Fruit fly (Drosophila melanogaster) whole organism: Measurements from ENCODE around the gene cyr.

ENCODE experiments used
- CG8478 ChIP-seq: fragments of >200 bp; optimal IDR thresholded peaks from 2 replicates; lab custom pipeline; 2018; ENCODE audit warnings: inconsistent platforms
- Dll ChIP-seq: fragments of >200 bp; optimal IDR thresholded peaks from 2 replicates; lab custom pipeline; 2017
- EcR ChIP-seq, 2 experiments: fragments of >200 bp; optimal IDR thresholded peaks; 2 replicates each; lab custom pipeline; 2017; ENCODE audit warnings: missing biosample characterization in 2 of 2, missing genetic modification characterization in 2 of 2, missing genetic modification reagents in 2 of 2
- pan ChIP-seq: fragments of >200 bp; optimal IDR thresholded peaks from 2 replicates; lab custom pipeline; 2017
- psq ChIP-seq: fragments of >200 bp; optimal IDR thresholded peaks from 2 replicates; lab custom pipeline; 2017
- usp ChIP-seq: fragments of >200 bp; optimal IDR thresholded peaks from 2 replicates; lab custom pipeline; 2017; ENCODE audit warnings: missing biosample characterization, missing genetic modification characterization, mixed read lengths

cyr gene

dm6 chrX:8092893-8093721, 42.4 kb downstream of the cyr start:
- no peak for TF ChIP-seq psq (lab: Kevin White, UChicago)
- TF ChIP-seq EcR (GFP tag; optimal IDR thresholded peaks at IDR 0.05; lab: Kevin White, UChicago): peak; percentile 81 to 84

- TF ChIP-seq Dll (peak; percentile 85), EcR (GFP tag; optimal IDR thresholded peaks at IDR 0.05; lab: Kevin White, UChicago) (no peak)
Measured at dm6 chrX:8092075-8092682, 43.3 kb downstream of the cyr start.

- peak; percentile 13 for TF ChIP-seq Dll
- no peak for TF ChIP-seq pan (lab: Kevin White, UChicago)
Measured at dm6 chrX:8091017-8091620, 44.4 kb downstream of the cyr start.

- no peak for TF ChIP-seq usp (GFP tag; lab: Kevin White, UChicago)
- TF ChIP-seq pan (lab: Kevin White, UChicago): no peak
- no peak for TF ChIP-seq EcR (GFP tag; optimal IDR thresholded peaks at IDR 0.05; lab: Kevin White, UChicago)
- no peak for TF ChIP-seq Dll
- no peak for TF ChIP-seq CG8478 (lab: Kevin White, UChicago)
- TF ChIP-seq psq (lab: Kevin White, UChicago): no peak
Measured at dm6 chrX:8087113-8087512, 48.4 kb downstream of the cyr start, which contains the start of gene CG2256. Gene CG2256, minus strand, starts transcription at chrX:8087213.

dm6 chrX:8081427-8082185, 53.9 kb downstream of the cyr start, which contains the start of gene Ldsdh1:
Gene Ldsdh1, minus strand, starts transcription at chrX:8081605.
- TF ChIP-seq pan (lab: Kevin White, UChicago) (no peak), psq (lab: Kevin White, UChicago) (no peak), usp (GFP tag; lab: Kevin White, UChicago) (no peak), EcR (GFP tag; optimal IDR thresholded peaks at IDR 0.05; lab: Kevin White, UChicago) (no peak)

- TF ChIP-seq EcR (GFP tag; optimal IDR thresholded peaks at IDR 0.05; lab: Kevin White, UChicago) (no peak), psq (lab: Kevin White, UChicago) (no peak), CG8478 (lab: Kevin White, UChicago) (no peak)
Measured at dm6 chrX:8080174-8080573, 55.3 kb downstream of the cyr start.

- TF ChIP-seq CG8478 (lab: Kevin White, UChicago) (no peak), usp (GFP tag; lab: Kevin White, UChicago) (no peak), Dll (no peak), pan (lab: Kevin White, UChicago) (no peak), EcR (GFP tag; optimal IDR thresholded peaks at IDR 0.05; lab: Kevin White, UChicago) (no peak), psq (lab: Kevin White, UChicago) (no peak)
Measured at dm6 chrX:8075300-8075927, 60.1 kb downstream of the cyr start, which contains the start of the genes Upf2 and CG1571. Gene Upf2, minus strand, starts transcription at chrX:8075466. Gene CG1571, plus strand, starts transcription at chrX:8075877.
